Fruit fly (Drosophila melanogaster) whole organism, embryonic: ENCODE data around the gene mRpL16.
A peak's percentile ranks its signal among the peaks of the same experiment; 100 is the strongest.

Source experiments
- Atf-2 ChIP-seq: fragments of 200-800 bp; sonication (Bioruptor generic); optimal IDR thresholded peaks from 2 replicates; lab custom pipeline; 2016; ENCODE audit warnings: missing biosample characterization, missing genetic modification characterization
- Bteb2 ChIP-seq: fragments of 200-800 bp; sonication (Bioruptor generic); optimal IDR thresholded peaks from 2 replicates; lab custom pipeline; 2016; ENCODE audit warnings: missing biosample characterization, missing genetic modification characterization
- CG13296 ChIP-seq: fragments of 200-800 bp; sonication (Bioruptor generic); optimal IDR thresholded peaks from 3 replicates; lab custom pipeline; 2018; ENCODE audit warnings: missing biosample characterization, mild to moderate bottlenecking, missing genetic modification characterization
- CG14050 ChIP-seq: fragments of 200-800 bp; sonication (Bioruptor generic); IDR thresholded peaks from 3 replicates; pipeline ENCODE4 v1.3.6; 2022; ENCODE audit warnings: missing biosample characterization, missing genetic modification characterization
- CG17568 ChIP-seq: fragments of 200-800 bp; sonication (Bioruptor generic); optimal IDR thresholded peaks from 2 replicates; lab custom pipeline; 2018; ENCODE audit warnings: missing biosample characterization, mild to moderate bottlenecking, missing genetic modification characterization, moderate library complexity
- CG17829 ChIP-seq: fragments of 200-800 bp; optimal IDR thresholded peaks from 2 replicates; lab custom pipeline; 2019; ENCODE audit warnings: missing biosample characterization, mild to moderate bottlenecking, missing genetic modification characterization, moderate library complexity
- CG2712 ChIP-seq: fragments of 200-800 bp; optimal IDR thresholded peaks from 3 replicates; lab custom pipeline; 2019; ENCODE audit warnings: missing biosample characterization, mild to moderate bottlenecking, missing genetic modification characterization, moderate library complexity
- CG30020 ChIP-seq: fragments of 200-800 bp; optimal IDR thresholded peaks from 2 replicates; lab custom pipeline; 2019; ENCODE audit warnings: missing biosample characterization, mild to moderate bottlenecking, missing genetic modification characterization, moderate library complexity
- CG3726 ChIP-seq: fragments of 200-800 bp; sonication (Bioruptor generic); IDR thresholded peaks from 3 replicates; pipeline ENCODE4, ENCODE4 v1.3.6; 2022; ENCODE audit warnings: missing biosample characterization, missing genetic modification characterization
- CG8359 ChIP-seq: fragments of 200-800 bp; sonication (Bioruptor generic); optimal IDR thresholded peaks from 2 replicates; lab custom pipeline; 2017; ENCODE audit warnings: missing biosample characterization, mild to moderate bottlenecking, missing genetic modification characterization, borderline replicate concordance
- CG9817 ChIP-seq: fragments of 200-800 bp; sonication (Bioruptor generic); optimal IDR thresholded peaks from 2 replicates; lab custom pipeline; 2018; ENCODE audit warnings: missing biosample characterization, mild to moderate bottlenecking, missing genetic modification characterization, moderate library complexity
- Camta ChIP-seq: fragments of 200-800 bp; sonication (Bioruptor generic); optimal IDR thresholded peaks from 2 replicates; lab custom pipeline; 2016; ENCODE audit warnings: missing biosample characterization, missing genetic modification characterization
- Chrac-16 ChIP-seq: fragments of 200-800 bp; sonication (Bioruptor generic); optimal IDR thresholded peaks from 3 replicates; lab custom pipeline; 2016; ENCODE audit warnings: missing biosample characterization, missing genetic modification characterization
- D19B ChIP-seq: fragments of 200-800 bp; sonication (Bioruptor generic); optimal IDR thresholded peaks from 2 replicates; lab custom pipeline; 2017; ENCODE audit warnings: missing biosample characterization, mild to moderate bottlenecking, missing genetic modification characterization
- Deaf1 ChIP-seq: fragments of 200-800 bp; optimal IDR thresholded peaks from 3 replicates; lab custom pipeline; 2019; ENCODE audit warnings: missing biosample characterization, mild to moderate bottlenecking, missing genetic modification characterization, moderate library complexity
- Doc2 ChIP-seq: fragments of 200-800 bp; sonication (Bioruptor generic); IDR thresholded peaks from 2 replicates; pipeline ENCODE4 v1.3.6; 2022; ENCODE audit warnings: missing biosample characterization, missing genetic modification characterization
- GATAe ChIP-seq: fragments of 200-800 bp; sonication (Bioruptor generic); conservative IDR thresholded peaks from 2 replicates; pipeline ENCODE4 v1.3.6; 2022; ENCODE audit warnings: missing biosample characterization, missing genetic modification characterization
- H15 ChIP-seq: fragments of 200-800 bp; sonication (Bioruptor generic); IDR thresholded peaks from 3 replicates; pipeline ENCODE4 v1.3.6; 2022; ENCODE audit warnings: missing biosample characterization, missing genetic modification characterization
- Hmr ChIP-seq: fragments of 200-800 bp; sonication (Bioruptor generic); optimal IDR thresholded peaks from 3 replicates; lab custom pipeline; 2017; ENCODE audit warnings: mild to moderate bottlenecking, missing biosample characterization, missing genetic modification reagents, missing genetic modification characterization
- MTF-1 ChIP-seq: fragments of 200-800 bp; sonication (Bioruptor generic); optimal IDR thresholded peaks from 2 replicates; lab custom pipeline; 2018; ENCODE audit warnings: missing biosample characterization, mild to moderate bottlenecking, missing genetic modification characterization, borderline replicate concordance
- Med ChIP-seq: fragments of 200-800 bp; sonication (Bioruptor generic); peaks from one replicate; lab custom pipeline; 2016; ENCODE audit warnings: missing biosample characterization, missing genetic modification characterization, mild to moderate bottlenecking, inconsistent platforms, moderate library complexity
- Mrtf ChIP-seq: fragments of 200-800 bp; sonication (Bioruptor generic); IDR thresholded peaks from 3 replicates; pipeline ENCODE4 v1.3.6; 2022; ENCODE audit warnings: missing biosample characterization, missing genetic modification characterization
- NK7.1 ChIP-seq: fragments of 200-800 bp; sonication (Bioruptor generic); optimal IDR thresholded peaks from 3 replicates; lab custom pipeline; 2016; ENCODE audit warnings: missing biosample characterization, missing genetic modification characterization
- Nf-YB ChIP-seq: fragments of 200-800 bp; sonication (Bioruptor generic); optimal IDR thresholded peaks from 3 replicates; lab custom pipeline; 2019; ENCODE audit warnings: missing biosample characterization, mild to moderate bottlenecking, missing genetic modification characterization, moderate library complexity
- Oli ChIP-seq: fragments of 200-800 bp; sonication (Bioruptor generic); optimal IDR thresholded peaks from 2 replicates; lab custom pipeline; 2018; ENCODE audit warnings: missing biosample characterization, mild to moderate bottlenecking, missing genetic modification characterization, moderate library complexity
- Scr ChIP-seq: fragments of 200-800 bp; sonication (Bioruptor generic); IDR thresholded peaks from 2 replicates; pipeline ENCODE4 v1.3.6; 2022; ENCODE audit warnings: missing biosample characterization, missing genetic modification characterization; ENCODE audit not compliant: partially characterized antibody
- Side ChIP-seq: fragments of 200-800 bp; sonication (Bioruptor generic); optimal IDR thresholded peaks from 2 replicates; lab custom pipeline; 2016; ENCODE audit warnings: missing biosample characterization, missing genetic modification characterization
- Six4 ChIP-seq: fragments of 200-800 bp; sonication (Bioruptor generic); optimal IDR thresholded peaks from 2 replicates; lab custom pipeline; 2016; ENCODE audit warnings: missing biosample characterization, missing genetic modification characterization
- Sry-δ ChIP-seq: fragments of 200-800 bp; sonication (Bioruptor generic); optimal IDR thresholded peaks from 2 replicates; lab custom pipeline; 2016; ENCODE audit warnings: missing biosample characterization, missing genetic modification characterization
- Stat92E ChIP-seq, 3 experiments: fragments of >200 bp in 2 of 3; fragments of 200-800 bp in 1 of 3; sonication (Bioruptor generic) in 1 of 3; optimal IDR thresholded peaks; 2 replicates each; lab custom pipeline; 2017 to 2019; ENCODE audit warnings: missing biosample characterization in 3 of 3, missing genetic modification characterization in 3 of 3, mild to moderate bottlenecking in 1 of 3, moderate library complexity in 1 of 3
- Usf ChIP-seq: fragments of 200-800 bp; sonication (Bioruptor generic); optimal IDR thresholded peaks from 2 replicates; lab custom pipeline; 2017; ENCODE audit warnings: missing genotype, missing biosample characterization, missing genetic modification characterization
- al ChIP-seq: fragments of 200-800 bp; sonication (Bioruptor generic); IDR thresholded peaks from 2 replicates; pipeline ENCODE4 v1.3.6; 2022; ENCODE audit warnings: missing biosample characterization, missing genetic modification characterization
- crc ChIP-seq: fragments of 200-800 bp; sonication (Bioruptor generic); optimal IDR thresholded peaks from 2 replicates; lab custom pipeline; 2016; ENCODE audit warnings: missing biosample characterization, missing genetic modification characterization
- disco-r ChIP-seq: fragments of 200-800 bp; sonication (Bioruptor generic); optimal IDR thresholded peaks from 2 replicates; lab custom pipeline; 2016; ENCODE audit warnings: missing biosample characterization, missing genetic modification characterization
- fd102C ChIP-seq: fragments of 200-800 bp; sonication (Bioruptor generic); optimal IDR thresholded peaks from 2 replicates; lab custom pipeline; 2018; ENCODE audit warnings: missing biosample characterization, mild to moderate bottlenecking, missing genetic modification characterization, moderate library complexity
- grn ChIP-seq: fragments of 200-800 bp; sonication (Bioruptor generic); optimal IDR thresholded peaks from 3 replicates; lab custom pipeline; 2017; ENCODE audit warnings: missing biosample characterization, missing genetic modification characterization
- gt ChIP-seq: fragments of 200-800 bp; sonication (Bioruptor generic); IDR thresholded peaks from 2 replicates; pipeline ENCODE4 v1.3.6; 2022; ENCODE audit warnings: missing biosample characterization, missing genetic modification characterization
- kay ChIP-seq: fragments of 200-800 bp; sonication (Bioruptor generic); optimal IDR thresholded peaks from 2 replicates; lab custom pipeline; 2016; ENCODE audit warnings: missing biosample characterization, missing genetic modification characterization
- knrl ChIP-seq: fragments of 200-800 bp; sonication (Bioruptor generic); IDR thresholded peaks from 3 replicates; pipeline ENCODE4 v1.3.6; 2022; ENCODE audit warnings: missing biosample characterization, missing genetic modification characterization; ENCODE audit not compliant: partially characterized antibody
- lmd ChIP-seq: fragments of 200-800 bp; sonication (Bioruptor generic); IDR thresholded peaks from 2 replicates; pipeline ENCODE4 v1.3.6; 2022; ENCODE audit warnings: missing biosample characterization, missing genetic modification characterization
- lov ChIP-seq, 2 experiments: fragments of 200-800 bp in 1 of 2; fragments of >200 bp in 1 of 2; sonication (Bioruptor generic) in 1 of 2; IDR thresholded peaks in 1 of 2; optimal IDR thresholded peaks in 1 of 2; 2 replicates in 1 of 2; 3 replicates in 1 of 2; pipeline versions ENCODE4 v1.3.6 to Lab custom; 2017 to 2022; ENCODE audit warnings: missing biosample characterization in 1 of 2, missing genetic modification characterization in 1 of 2
- maf-S ChIP-seq: fragments of 200-800 bp; sonication (Bioruptor generic); optimal IDR thresholded peaks from 2 replicates; lab custom pipeline; 2016; ENCODE audit warnings: missing biosample characterization, missing genetic modification characterization
- nerfin-2 ChIP-seq: fragments of 200-800 bp; sonication (Bioruptor generic); IDR thresholded peaks from 2 replicates; pipeline ENCODE4 v1.3.6; 2022; ENCODE audit warnings: missing biosample characterization, missing genetic modification characterization; ENCODE audit not compliant: partially characterized antibody
- ranshi ChIP-seq: fragments of 200-800 bp; sonication (Bioruptor generic); IDR thresholded peaks from 2 replicates; pipeline ENCODE4 v1.3.6; 2022; ENCODE audit warnings: missing biosample characterization, missing genetic modification characterization
- sens-2 ChIP-seq: fragments of 200-800 bp; sonication (Bioruptor generic); IDR thresholded peaks from 2 replicates; pipeline ENCODE4 v1.3.6; 2022; ENCODE audit warnings: missing biosample characterization, missing genetic modification characterization
- tap ChIP-seq: fragments of 200-800 bp; optimal IDR thresholded peaks from 3 replicates; lab custom pipeline; 2019; ENCODE audit warnings: missing biosample characterization, mild to moderate bottlenecking, missing genetic modification characterization, moderate library complexity
- tio ChIP-seq: fragments of 200-800 bp; sonication (Bioruptor generic); optimal IDR thresholded peaks from 2 replicates; lab custom pipeline; 2017; ENCODE audit warnings: missing biosample characterization, missing genetic modification characterization, inconsistent platforms
- ttk ChIP-seq: fragments of 200-800 bp; sonication (Bioruptor generic); IDR thresholded peaks from 2 replicates; pipeline ENCODE4 v2.1.2; 2022; ENCODE audit warnings: missing biosample characterization, missing genetic modification characterization
- tx ChIP-seq: fragments of 200-800 bp; sonication (Bioruptor generic); optimal IDR thresholded peaks from 2 replicates; lab custom pipeline; 2016; ENCODE audit warnings: missing biosample characterization, missing genetic modification characterization
- wor ChIP-seq: fragments of 200-800 bp; sonication (Bioruptor generic); IDR thresholded peaks from 2 replicates; pipeline ENCODE4 v1.3.6; 2022; ENCODE audit warnings: missing biosample characterization, missing genetic modification characterization
- zen2 ChIP-seq: fragments of 200-800 bp; sonication (Bioruptor generic); IDR thresholded peaks from 3 replicates; pipeline ENCODE4 v1.3.6; 2022; ENCODE audit warnings: missing biosample characterization, missing genetic modification characterization; ENCODE audit not compliant: partially characterized antibody

The mRpL16 gene

dm6 chrX:1854070-1854469, 36.0 kb upstream of the mRpL16 start (continued):
- TF ChIP-seq ttk (GFP tag; lab: Robert Waterston, UW) (no peak), Nf-YB (GFP tag; lab: Kevin White, UChicago) (no peak), Bteb2 (GFP tag; lab: Kevin White, UChicago) (peak; percentile 79), CG8359 (GFP tag; lab: Kevin White, UChicago) (no peak), al (GFP tag; lab: Robert Waterston, UW) (no peak), CG17829 (tag; lab: Kevin White, UChicago) (no peak), disco-r (GFP tag; lab: Kevin White, UChicago) (peak; percentile 59), knrl (GFP tag; lab: Robert Waterston, UW) (no peak), CG9817 (peak; percentile 40), CG2712 (tag; lab: Kevin White, UChicago) (no peak), Atf-2 (no peak), maf-S (GFP tag; lab: Kevin White, UChicago) (peak; percentile 54), Sry-δ (GFP tag; lab: Kevin White, UChicago) (peak; percentile 28), lmd (GFP tag; lab: Robert Waterston, UW) (no peak; the same call in 1 of the 2 replicates), lov (optimal IDR thresholded peaks at IDR 0.05; lab: Kevin White, UChicago) (no peak), lov (GFP tag; IDR thresholded peaks at IDR 0.05; lab: Robert Waterston, UW) (0 out of 3 replicates have a peak, but pooled peaks have one; percentile 44), CG30020 (tag; lab: Kevin White, UChicago) (no peak), tio (GFP tag; lab: Kevin White, UChicago) (peak; percentile 11), Med (GFP tag; lab: Kevin White, UChicago) (peak; percentile 94), gt (no peak), Chrac-16 (no peak), ranshi (peak; percentile 72), tap (tag; lab: Kevin White, UChicago) (no peak), nerfin-2 (no peak), CG13296 (peak; percentile 91), grn (peak; percentile 75), Hmr (GFP tag; lab: Kevin White, UChicago) (peak; percentile 95), crc (GFP tag; lab: Kevin White, UChicago) (peak; percentile 50), Usf (GFP tag; lab: Kevin White, UChicago) (no peak), MTF-1 (GFP tag; lab: Kevin White, UChicago) (peak; percentile 60), CG14050 (GFP tag; lab: Robert Waterston, UW) (no peak), kay (GFP tag; lab: Kevin White, UChicago) (peak; percentile 10), GATAe (GFP tag; lab: Robert Waterston, UW) (peak; percentile 34; the same call in 1 of the 2 replicates), wor (GFP tag; lab: Robert Waterston, UW) (no peak), Deaf1 (no peak), Stat92E (GFP tag; optimal IDR thresholded peaks at IDR 0.05; lab: Kevin White, UChicago) (no peak), H15 (no peak), Camta (GFP tag; lab: Kevin White, UChicago) (peak; percentile 59), Oli (tag; lab: Kevin White, UChicago) (no peak), Side (GFP tag; lab: Kevin White, UChicago) (peak; percentile 60), Scr (GFP tag; lab: Robert Waterston, UW) (no peak), CG17568 (GFP tag; lab: Kevin White, UChicago) (peak; percentile 66), fd102C (no peak), zen2 (GFP tag; lab: Robert Waterston, UW) (no peak), sens-2 (no peak), tx (GFP tag; lab: Kevin White, UChicago) (peak; percentile 32), Doc2 (GFP tag; lab: Robert Waterston, UW) (no peak), Six4 (GFP tag; lab: Kevin White, UChicago) (no peak), D19B (GFP tag; lab: Kevin White, UChicago) (peak; percentile 56), CG3726 (no peak), NK7.1 (GFP tag; lab: Kevin White, UChicago) (peak; percentile 64), Mrtf (no peak)
